Worm (Caenorhabditis elegans) whole organism, L1 larva: ENCODE data around the gene nhr-110.

Experiments
- ceh-82 ChIP-seq, 3 experiments: fragments of 150-350 bp in 1 of 3; sonication (generic microtip) in 2 of 3; optimal IDR thresholded peaks; 2 replicates each; lab custom pipeline; 2014 to 2017; ENCODE audit warnings: missing biosample characterization in 3 of 3, missing genetic modification characterization in 3 of 3
- egl-27 ChIP-seq, 2 experiments: fragments of 150-350 bp in 1 of 2; sonication (generic microtip); optimal IDR thresholded peaks; 3 replicates each; lab custom pipeline; 2017 to 2018; ENCODE audit warnings: missing biosample characterization in 2 of 2, missing genetic modification characterization in 2 of 2, missing genetic modification reagents in 2 of 2
- fkh-10 ChIP-seq: sonication (generic microtip); optimal IDR thresholded peaks from 2 replicates; lab custom pipeline; 2017; ENCODE audit warnings: missing biosample characterization, missing genetic modification reagents, missing genetic modification characterization
- fkh-8 ChIP-seq: sonication (generic microtip); optimal IDR thresholded peaks from 2 replicates; lab custom pipeline; 2016; ENCODE audit warnings: mild to moderate bottlenecking, missing genetic modification characterization, missing compliant biosample characterization
- fos-1 ChIP-seq: fragments of 150-350 bp; optimal IDR thresholded peaks from 2 replicates; lab custom pipeline; 2014; ENCODE audit warnings: missing biosample characterization, missing genetic modification characterization
- jun-1 ChIP-seq: fragments of 150-350 bp; optimal IDR thresholded peaks from 2 replicates; lab custom pipeline; 2014; ENCODE audit warnings: missing biosample characterization, missing genetic modification reagents, missing genetic modification characterization
- lin-15B ChIP-seq: fragments of 150-350 bp; sonication (generic microtip); optimal IDR thresholded peaks from 3 replicates; lab custom pipeline; 2014; ENCODE audit warnings: missing biosample characterization, missing genetic modification characterization
- nhr-12 ChIP-seq: sonication (generic microtip); optimal IDR thresholded peaks from 2 replicates; lab custom pipeline; 2017; ENCODE audit warnings: missing biosample characterization, missing genetic modification characterization
- nhr-76 ChIP-seq: sonication (generic microtip); optimal IDR thresholded peaks from 2 replicates; lab custom pipeline; 2017; ENCODE audit warnings: missing biosample characterization, missing genetic modification characterization
- skn-1 ChIP-seq: fragments of 150-350 bp; optimal IDR thresholded peaks from 2 replicates; lab custom pipeline; 2014; ENCODE audit warnings: missing biosample characterization, missing genetic modification characterization
- unc-130 ChIP-seq: fragments of 150-350 bp; optimal IDR thresholded peaks from 2 replicates; lab custom pipeline; 2017; ENCODE audit warnings: missing biosample characterization, missing genetic modification characterization, inconsistent platforms

- TF ChIP-seq unc-130: no peak
- no peak for TF ChIP-seq nhr-12 (tag; lab: Kevin White, UChicago)
- no peak for TF ChIP-seq jun-1 (tag; lab: Kevin White, UChicago)
- no peak for TF ChIP-seq fkh-8
- no peak for TF ChIP-seq skn-1 (tag; lab: Kevin White, UChicago)
- TF ChIP-seq egl-27 (tag; optimal IDR thresholded peaks at IDR 0.05; lab: Kevin White, UChicago): no peak
- no peak for TF ChIP-seq ceh-82 (tag; optimal IDR thresholded peaks at IDR 0.05; lab: Kevin White, UChicago)
- TF ChIP-seq nhr-76 (tag; lab: Kevin White, UChicago): no peak
- no peak for TF ChIP-seq fos-1 (tag; lab: Kevin White, UChicago)
- no peak for TF ChIP-seq lin-15B (tag; lab: Kevin White, UChicago)
- no peak for TF ChIP-seq fkh-10 (GFP tag; lab: Kevin White, UChicago)
Observed at ce11 chrV:1600561-1601088, 23.6 kb downstream of the nhr-110 start, which contains the start of gene F16B4.2.
